Fruit fly (Drosophila melanogaster) whole organism, embryonic: ENCODE measurements around the gene mRpS31.

Experiments
- Ada2b ChIP-seq: fragments of 200-800 bp; sonication (Bioruptor generic); IDR thresholded peaks from 2 replicates; pipeline ENCODE4 v1.3.6; 2022; ENCODE audit warnings: missing biosample characterization, missing genetic modification characterization
- B-H2 ChIP-seq: fragments of 200-800 bp; sonication (Bioruptor generic); optimal IDR thresholded peaks from 2 replicates; lab custom pipeline; 2018; ENCODE audit warnings: missing biosample characterization, mild to moderate bottlenecking, missing genetic modification characterization
- CG10267 ChIP-seq: fragments of 200-800 bp; sonication (Bioruptor generic); optimal IDR thresholded peaks from 2 replicates; lab custom pipeline; 2018; ENCODE audit warnings: missing biosample characterization, mild to moderate bottlenecking, missing genetic modification characterization, moderate library complexity
- CG11560 ChIP-seq: fragments of 200-800 bp; sonication (Bioruptor generic); IDR thresholded peaks from 3 replicates; pipeline ENCODE4 v1.3.6; 2022; ENCODE audit warnings: missing biosample characterization, missing genetic modification characterization
- CG11723 ChIP-seq: fragments of 200-800 bp; sonication (Bioruptor generic); optimal IDR thresholded peaks from 2 replicates; lab custom pipeline; 2017; ENCODE audit warnings: missing biosample characterization, mild to moderate bottlenecking, missing genetic modification characterization
- CG12104 ChIP-seq: fragments of 200-800 bp; sonication (Bioruptor generic); optimal IDR thresholded peaks from 3 replicates; lab custom pipeline; 2016; ENCODE audit warnings: missing biosample characterization, missing genetic modification characterization
- CG13624 ChIP-seq: fragments of 200-800 bp; sonication (Bioruptor generic); optimal IDR thresholded peaks from 2 replicates; lab custom pipeline; 2016; ENCODE audit warnings: missing biosample characterization, missing genetic modification characterization
- CG15601 ChIP-seq: fragments of 200-800 bp; sonication (Bioruptor generic); optimal IDR thresholded peaks from 3 replicates; lab custom pipeline; 2019; ENCODE audit warnings: missing biosample characterization, mild to moderate bottlenecking, missing genetic modification characterization, moderate library complexity
- CG17328 ChIP-seq: fragments of 200-800 bp; sonication (Bioruptor generic); IDR thresholded peaks from 2 replicates; pipeline ENCODE4 v1.3.6; 2022; ENCODE audit warnings: missing biosample characterization, missing genetic modification characterization
- CG18011 ChIP-seq: fragments of 200-800 bp; sonication (Bioruptor generic); optimal IDR thresholded peaks from 2 replicates; lab custom pipeline; 2017; ENCODE audit warnings: missing biosample characterization, missing genetic modification characterization, mild to moderate bottlenecking, moderate library complexity, missing genotype
- CG31441 ChIP-seq: fragments of 200-800 bp; sonication (Bioruptor generic); IDR thresholded peaks from 2 replicates; pipeline ENCODE4 v1.3.6; 2022; ENCODE audit warnings: missing biosample characterization, missing genetic modification characterization
- CG34422 ChIP-seq: fragments of 200-800 bp; sonication (Bioruptor generic); IDR thresholded peaks from 3 replicates; pipeline ENCODE4 v1.3.6; 2022; ENCODE audit warnings: missing biosample characterization, missing genetic modification characterization
- CG4617 ChIP-seq: fragments of 200-800 bp; sonication (Bioruptor generic); optimal IDR thresholded peaks from 3 replicates; lab custom pipeline; 2016; ENCODE audit warnings: missing biosample characterization, missing genetic modification characterization, borderline replicate concordance
- CG4707 ChIP-seq: fragments of 200-800 bp; sonication (Bioruptor generic); optimal IDR thresholded peaks from 2 replicates; lab custom pipeline; 2018; ENCODE audit warnings: missing biosample characterization, mild to moderate bottlenecking, missing genetic modification characterization, moderate library complexity
- CG5180 ChIP-seq: fragments of 200-800 bp; sonication (Bioruptor generic); optimal IDR thresholded peaks from 3 replicates; lab custom pipeline; 2017; ENCODE audit warnings: missing biosample characterization, missing genetic modification characterization, mild to moderate bottlenecking, moderate library complexity, missing genetic modification reagents
- CG5245 ChIP-seq: fragments of 200-800 bp; sonication (Bioruptor generic); optimal IDR thresholded peaks from 3 replicates; lab custom pipeline; 2016; ENCODE audit warnings: missing biosample characterization, missing genetic modification characterization
- CG6683 ChIP-seq: fragments of 200-800 bp; sonication (Bioruptor generic); optimal IDR thresholded peaks from 2 replicates; lab custom pipeline; 2017; ENCODE audit warnings: missing biosample characterization, mild to moderate bottlenecking, missing genetic modification characterization, missing genetic modification reagents
- CG8388 ChIP-seq: fragments of 200-800 bp; sonication (Bioruptor generic); optimal IDR thresholded peaks from 2 replicates; lab custom pipeline; 2019; ENCODE audit warnings: missing biosample characterization, mild to moderate bottlenecking, missing genetic modification characterization, moderate library complexity
- CG8944 ChIP-seq: fragments of 200-800 bp; sonication (Bioruptor generic); optimal IDR thresholded peaks from 3 replicates; lab custom pipeline; 2016; ENCODE audit warnings: missing biosample characterization, missing genetic modification characterization
- Camta ChIP-seq: fragments of 200-800 bp; sonication (Bioruptor generic); optimal IDR thresholded peaks from 2 replicates; lab custom pipeline; 2016; ENCODE audit warnings: missing biosample characterization, missing genetic modification characterization
- D19A ChIP-seq: fragments of 200-800 bp; optimal IDR thresholded peaks from 3 replicates; lab custom pipeline; 2019; ENCODE audit warnings: missing biosample characterization, mild to moderate bottlenecking, missing genetic modification characterization, moderate library complexity
- Fer2 ChIP-seq: fragments of 200-800 bp; sonication (Bioruptor generic); optimal IDR thresholded peaks from 2 replicates; lab custom pipeline; 2018; ENCODE audit warnings: missing biosample characterization, mild to moderate bottlenecking, missing genetic modification characterization, moderate library complexity
- HmgZ ChIP-seq: fragments of 200-800 bp; sonication (Bioruptor generic); optimal IDR thresholded peaks from 2 replicates; lab custom pipeline; 2018; ENCODE audit warnings: missing biosample characterization, mild to moderate bottlenecking, missing genetic modification characterization
- Lhr ChIP-seq: fragments of 200-800 bp; sonication (Bioruptor generic); optimal IDR thresholded peaks from 3 replicates; lab custom pipeline; 2017; ENCODE audit warnings: mild to moderate bottlenecking, missing biosample characterization, missing genetic modification reagents, missing genetic modification characterization
- Meics ChIP-seq: fragments of 200-800 bp; sonication (Bioruptor generic); optimal IDR thresholded peaks from 2 replicates; lab custom pipeline; 2017; ENCODE audit warnings: missing biosample characterization, mild to moderate bottlenecking, missing genetic modification characterization
- Mes4 ChIP-seq: fragments of 200-800 bp; sonication (Bioruptor generic); optimal IDR thresholded peaks from 2 replicates; lab custom pipeline; 2016; ENCODE audit warnings: missing biosample characterization, missing genetic modification characterization
- Rx ChIP-seq: fragments of 200-800 bp; sonication (Bioruptor generic); IDR thresholded peaks from 2 replicates; pipeline ENCODE4 v1.3.6; 2022; ENCODE audit warnings: missing biosample characterization, missing genetic modification characterization
- Sox100B ChIP-seq: fragments of 200-800 bp; sonication (Bioruptor generic); optimal IDR thresholded peaks from 3 replicates; lab custom pipeline; 2018; ENCODE audit warnings: missing biosample characterization, mild to moderate bottlenecking, missing genetic modification characterization
- Tbp ChIP-seq: fragments of >200 bp; optimal IDR thresholded peaks from 2 replicates; lab custom pipeline; 2018; ENCODE audit warnings: missing biosample characterization, missing genetic modification characterization
- abd-A ChIP-seq: fragments of 200-800 bp; sonication (Bioruptor generic); optimal IDR thresholded peaks from 3 replicates; lab custom pipeline; 2019; ENCODE audit warnings: missing biosample characterization, mild to moderate bottlenecking, missing genetic modification characterization, moderate library complexity
- amos ChIP-seq: fragments of 200-800 bp; sonication (Bioruptor generic); IDR thresholded peaks from 2 replicates; pipeline ENCODE4 v1.3.6; 2022; ENCODE audit warnings: missing biosample characterization, missing genetic modification characterization; ENCODE audit not compliant: partially characterized antibody
- caup ChIP-seq: fragments of 200-800 bp; sonication (Bioruptor generic); optimal IDR thresholded peaks from 3 replicates; lab custom pipeline; 2017; ENCODE audit warnings: missing biosample characterization, mild to moderate bottlenecking, missing genetic modification characterization, moderate library complexity; ENCODE audit not compliant: severe bottlenecking
- ci ChIP-seq: fragments of 200-800 bp; sonication (Bioruptor generic); IDR thresholded peaks from 3 replicates; pipeline ENCODE4 v1.3.6; 2022; ENCODE audit warnings: missing biosample characterization, missing genetic modification characterization
- en ChIP-seq: fragments of 200-800 bp; sonication (Bioruptor generic); optimal IDR thresholded peaks from 2 replicates; lab custom pipeline; 2016; ENCODE audit warnings: missing biosample characterization, missing genetic modification characterization
- jigr1 ChIP-seq: fragments of 200-800 bp; sonication (Bioruptor generic); IDR thresholded peaks from 3 replicates; pipeline ENCODE4 v1.3.6; 2022; ENCODE audit warnings: missing biosample characterization, missing genetic modification characterization
- lbe ChIP-seq: fragments of 200-800 bp; sonication (Bioruptor generic); optimal IDR thresholded peaks from 2 replicates; lab custom pipeline; 2016; ENCODE audit warnings: missing biosample characterization, mild to moderate bottlenecking, missing genetic modification characterization
- lilli ChIP-seq: fragments of 200-800 bp; sonication (Bioruptor generic); optimal IDR thresholded peaks from 3 replicates; lab custom pipeline; 2016; ENCODE audit warnings: missing biosample characterization, missing genetic modification characterization
- lola ChIP-seq, 3 experiments: fragments of >200 bp in 2 of 3; fragments of 200-800 bp in 1 of 3; sonication (Bioruptor generic) in 1 of 3; optimal IDR thresholded peaks; 2 replicates each; lab custom pipeline; 2017 to 2019; ENCODE audit warnings: missing biosample characterization in 3 of 3, missing genetic modification characterization in 3 of 3, mild to moderate bottlenecking in 1 of 3, moderate library complexity in 1 of 3
- oc ChIP-seq: fragments of 200-800 bp; sonication (Bioruptor generic); optimal IDR thresholded peaks from 2 replicates; lab custom pipeline; 2018; ENCODE audit warnings: missing biosample characterization, mild to moderate bottlenecking, missing genetic modification characterization, moderate library complexity
- odd ChIP-seq: fragments of 200-800 bp; sonication (Bioruptor generic); optimal IDR thresholded peaks from 2 replicates; lab custom pipeline; 2017; ENCODE audit warnings: missing biosample characterization, mild to moderate bottlenecking, missing genetic modification characterization
- pfk ChIP-seq: fragments of 200-800 bp; sonication (Bioruptor generic); optimal IDR thresholded peaks from 2 replicates; lab custom pipeline; 2018; ENCODE audit warnings: missing biosample characterization, mild to moderate bottlenecking, missing genetic modification characterization, moderate library complexity
- pros ChIP-seq: fragments of 200-800 bp; sonication (Bioruptor generic); optimal IDR thresholded peaks from 3 replicates; lab custom pipeline; 2019; ENCODE audit warnings: missing biosample characterization, mild to moderate bottlenecking, missing genetic modification characterization, moderate library complexity
- psq ChIP-seq: fragments of 200-800 bp; sonication (Bioruptor generic); optimal IDR thresholded peaks from 2 replicates; lab custom pipeline; 2017; ENCODE audit warnings: missing biosample characterization, missing genetic modification characterization
- schlank ChIP-seq: fragments of 200-800 bp; sonication (Bioruptor generic); optimal IDR thresholded peaks from 2 replicates; lab custom pipeline; 2018; ENCODE audit warnings: missing biosample characterization, mild to moderate bottlenecking, missing genetic modification characterization
- so ChIP-seq: fragments of 200-800 bp; sonication (Bioruptor generic); IDR thresholded peaks from 3 replicates; pipeline ENCODE4 v1.3.6; 2022; ENCODE audit warnings: missing biosample characterization, missing genetic modification characterization
- sr ChIP-seq: fragments of 200-800 bp; sonication (Bioruptor generic); IDR thresholded peaks from 3 replicates; pipeline ENCODE4 v1.3.6; 2022; ENCODE audit warnings: missing biosample characterization, missing genetic modification characterization
- ssp ChIP-seq: fragments of 200-800 bp; sonication (Bioruptor generic); IDR thresholded peaks from 2 replicates; pipeline ENCODE4 v1.3.6; 2022; ENCODE audit warnings: missing biosample characterization, missing genetic modification characterization
- zf30C ChIP-seq: fragments of 200-800 bp; sonication (Bioruptor generic); optimal IDR thresholded peaks from 3 replicates; lab custom pipeline; 2018; ENCODE audit warnings: missing biosample characterization, mild to moderate bottlenecking, missing genetic modification characterization

Gene mRpS31

DNA sequence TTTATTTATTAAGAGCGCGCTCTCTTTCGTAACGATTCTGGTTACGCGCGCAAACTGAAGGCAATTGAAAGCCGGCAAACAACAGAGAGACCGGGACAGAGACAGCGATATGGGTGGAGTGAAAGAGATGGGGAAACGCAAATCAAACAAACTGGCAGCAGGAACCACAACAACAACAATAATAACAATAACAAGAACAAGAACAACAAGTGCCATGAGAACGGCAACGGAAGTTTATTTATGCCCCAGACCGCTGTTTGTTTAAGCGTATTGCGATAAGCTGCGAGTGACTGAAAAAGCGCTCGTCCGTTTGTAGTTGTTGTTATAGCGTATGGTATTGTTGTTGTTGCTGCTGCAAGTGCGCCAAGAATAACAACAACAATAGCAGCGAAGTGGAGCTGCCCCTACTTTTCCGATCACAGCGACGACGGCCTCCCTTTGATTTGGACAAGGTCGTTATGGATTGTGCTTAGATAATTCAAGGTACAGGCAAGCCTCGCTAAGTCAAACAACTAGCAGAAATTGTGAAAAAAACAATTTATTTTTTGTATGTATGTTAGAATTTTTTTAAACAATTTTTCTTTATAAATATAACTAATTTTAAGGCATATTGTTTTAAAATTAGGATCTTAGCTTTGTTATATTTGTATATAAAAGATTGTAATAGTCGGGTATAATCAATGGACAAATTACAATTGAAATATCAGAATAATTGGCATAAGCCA is 21.2 kb downstream of the mRpS31 start (continued):
- TF ChIP-seq CG13624 (GFP tag; lab: Kevin White, UChicago): no peak
- TF ChIP-seq pfk (GFP tag; lab: Kevin White, UChicago): peak; percentile 60
- TF ChIP-seq Meics (GFP tag; lab: Kevin White, UChicago): peak; percentile 10
- TF ChIP-seq CG5180 (GFP tag; lab: Kevin White, UChicago): peak; percentile 53
- TF ChIP-seq CG18011 (GFP tag; lab: Kevin White, UChicago): no peak
- no peak for TF ChIP-seq CG8388 (GFP tag; lab: Kevin White, UChicago)
- no peak for TF ChIP-seq CG10267 (tag; lab: Kevin White, UChicago)
- peak; percentile 57 for TF ChIP-seq Sox100B (GFP tag; lab: Kevin White, UChicago)
- no peak for TF ChIP-seq abd-A (tag; lab: Kevin White, UChicago)
- no peak for TF ChIP-seq CG5245 (GFP tag; lab: Kevin White, UChicago)
- TF ChIP-seq amos (GFP tag; lab: Robert Waterston, UW): no peak
- TF ChIP-seq so (GFP tag; lab: Robert Waterston, UW): peak; percentile 80; the same call in 2 of the 3 replicates
- TF ChIP-seq CG11723 (GFP tag; lab: Kevin White, UChicago): peak; percentile 78
- no peak for TF ChIP-seq zf30C (GFP tag; lab: Kevin White, UChicago)
- peak; percentile 55 for TF ChIP-seq Camta
- peak; percentile 0 for TF ChIP-seq CG12104
- peak; percentile 47 for TF ChIP-seq oc (tag; lab: Kevin White, UChicago)
- peak; percentile 54 for TF ChIP-seq Lhr
- peak in 1 of 3 experiments; percentile 51 for TF ChIP-seq lola (GFP tag; optimal IDR thresholded peaks at IDR 0.05; lab: Kevin White, UChicago)
- no peak for TF ChIP-seq CG11560 (tag; lab: Robert Waterston, UW)
- TF ChIP-seq ci (GFP tag; lab: Robert Waterston, UW): peak; percentile 87
- 0 out of 3 replicates have a peak, but pooled peaks have one; percentile 55 for TF ChIP-seq sr (GFP tag; lab: Robert Waterston, UW)
- TF ChIP-seq odd (GFP tag; lab: Kevin White, UChicago): peak; percentile 77
- peak; percentile 77 for TF ChIP-seq HmgZ (tag; lab: Kevin White, UChicago)
- TF ChIP-seq CG15601 (tag; lab: Kevin White, UChicago): peak; percentile 87
- 0 out of 2 replicates have a peak, but pooled peaks have one; percentile 17 for TF ChIP-seq Rx (GFP tag; lab: Robert Waterston, UW)
- peak; percentile 54 for TF ChIP-seq schlank (tag; lab: Kevin White, UChicago)
- TF ChIP-seq Tbp (GFP tag; lab: Kevin White, UChicago): no peak
- TF ChIP-seq D19A: no peak
- TF ChIP-seq Fer2 (tag; lab: Kevin White, UChicago): peak; percentile 19
- peak; percentile 37 for TF ChIP-seq en (GFP tag; lab: Kevin White, UChicago)
- peak; percentile 48 for TF ChIP-seq CG8944
- TF ChIP-seq CG6683 (GFP tag; lab: Kevin White, UChicago): peak; percentile 45
- TF ChIP-seq CG4707 (GFP tag; lab: Kevin White, UChicago): peak; percentile 42
- peak; percentile 57 for TF ChIP-seq CG17328 (GFP tag; lab: Robert Waterston, UW)
- TF ChIP-seq CG4617: no peak
- TF ChIP-seq CG31441 (GFP tag; lab: Robert Waterston, UW): peak; percentile 48
- TF ChIP-seq lbe: no peak
- TF ChIP-seq Ada2b: peak; percentile 25; the same call in 1 of the 2 replicates
- TF ChIP-seq CG34422 (GFP tag; lab: Robert Waterston, UW): peak; percentile 70; the same call in 1 of the 3 replicates
- peak; percentile 23 for TF ChIP-seq B-H2 (GFP tag; lab: Kevin White, UChicago)
- peak; percentile 78 for TF ChIP-seq caup (GFP tag; lab: Kevin White, UChicago)
- TF ChIP-seq lilli: no peak
- no peak for TF ChIP-seq jigr1 (GFP tag; lab: Robert Waterston, UW)
- peak; percentile 56 for TF ChIP-seq pros (GFP tag; lab: Kevin White, UChicago)
- peak; percentile 72 for TF ChIP-seq Mes4
- peak; percentile 17 for TF ChIP-seq psq (GFP tag; lab: Kevin White, UChicago)
- no peak for TF ChIP-seq ssp (GFP tag; lab: Robert Waterston, UW)
